Worm (Caenorhabditis elegans) whole organism, mixed stage, embryonic: ENCODE results near the gene fkb-1.
A peak's percentile ranks its signal among the peaks of the same experiment; 100 is the strongest.

Experiments used
- M03D4.4 ChIP-seq: sonication (generic microtip); optimal IDR thresholded peaks from 2 replicates; lab custom pipeline; 2017; ENCODE audit warnings: mild to moderate bottlenecking, missing genetic modification characterization, missing compliant biosample characterization
- bed-3 ChIP-seq: fragments of 200-800 bp; sonication (Bioruptor generic); optimal IDR thresholded peaks from 3 replicates; lab custom pipeline; 2018; ENCODE audit warnings: mild to moderate bottlenecking, missing genetic modification characterization, moderate library complexity, missing compliant biosample characterization
- blmp-1 ChIP-seq: fragments of 150-350 bp; optimal IDR thresholded peaks from 2 replicates; lab custom pipeline; 2014; ENCODE audit warnings: missing biosample characterization, missing genetic modification characterization
- ceh-39 ChIP-seq: fragments of 150-350 bp; optimal IDR thresholded peaks from 2 replicates; lab custom pipeline; 2014; ENCODE audit warnings: missing biosample characterization, missing genetic modification characterization
- ceh-43 ChIP-seq: fragments of 200-800 bp; sonication (Bioruptor generic); optimal IDR thresholded peaks from 2 replicates; lab custom pipeline; 2018; ENCODE audit warnings: mild to moderate bottlenecking, missing genetic modification characterization, moderate library complexity, missing compliant biosample characterization
- ceh-83 ChIP-seq: fragments of 200-800 bp; sonication (Bioruptor generic); optimal IDR thresholded peaks from 2 replicates; lab custom pipeline; 2018; ENCODE audit warnings: mild to moderate bottlenecking, missing genetic modification characterization, missing compliant biosample characterization
- ces-1 ChIP-seq: fragments of 150-350 bp; optimal IDR thresholded peaks from 2 replicates; lab custom pipeline; 2014; ENCODE audit warnings: missing biosample characterization, missing genetic modification reagents, missing genetic modification characterization
- cnd-1 ChIP-seq: fragments of 200-800 bp; sonication (Bioruptor generic); optimal IDR thresholded peaks from 2 replicates; lab custom pipeline; 2018; ENCODE audit warnings: mild to moderate bottlenecking, missing genetic modification characterization, missing compliant biosample characterization
- drap-1 ChIP-seq: fragments of 200-800 bp; sonication (Bioruptor generic); optimal IDR thresholded peaks from 3 replicates; lab custom pipeline; 2018; ENCODE audit warnings: mild to moderate bottlenecking, missing genetic modification characterization, missing compliant biosample characterization
- elt-1 ChIP-seq: sonication (generic microtip); optimal IDR thresholded peaks from 2 replicates; lab custom pipeline; 2017; ENCODE audit warnings: missing genetic modification characterization, mild to moderate bottlenecking, missing compliant biosample characterization, antibody characterized with exemption, moderate library complexity, borderline replicate concordance; ENCODE audit not compliant: insufficient read depth
- elt-3 ChIP-seq: fragments of 150-350 bp; optimal IDR thresholded peaks from 2 replicates; lab custom pipeline; 2014; ENCODE audit warnings: missing biosample characterization, missing genetic modification characterization
- flh-1 ChIP-seq: fragments of 200-800 bp; sonication (Bioruptor generic); optimal IDR thresholded peaks from 2 replicates; lab custom pipeline; 2018; ENCODE audit warnings: mild to moderate bottlenecking, missing genetic modification characterization, moderate library complexity, missing compliant biosample characterization
- ham-2 ChIP-seq: fragments of 200-800 bp; sonication (Bioruptor generic); optimal IDR thresholded peaks from 2 replicates; lab custom pipeline; 2018; ENCODE audit warnings: mild to moderate bottlenecking, missing genetic modification characterization, missing compliant biosample characterization
- hlh-1 ChIP-seq: fragments of 150-350 bp; optimal IDR thresholded peaks from 2 replicates; lab custom pipeline; 2014; ENCODE audit warnings: missing biosample characterization, missing genetic modification reagents, missing genetic modification characterization
- lin-13 ChIP-seq: fragments of 150-350 bp; optimal IDR thresholded peaks from 2 replicates; lab custom pipeline; 2014; ENCODE audit warnings: missing biosample characterization, missing genetic modification characterization
- lin-32 ChIP-seq: fragments of 200-800 bp; sonication (Bioruptor generic); optimal IDR thresholded peaks from 2 replicates; lab custom pipeline; 2018; ENCODE audit warnings: mild to moderate bottlenecking, missing genetic modification characterization, missing compliant biosample characterization
- lsy-2 ChIP-seq: fragments of 150-350 bp; optimal IDR thresholded peaks from 2 replicates; lab custom pipeline; 2014; ENCODE audit warnings: missing biosample characterization, missing genetic modification characterization
- mab-5 ChIP-seq: fragments of 150-350 bp; optimal IDR thresholded peaks from 2 replicates; lab custom pipeline; 2014; ENCODE audit warnings: missing biosample characterization, missing genetic modification characterization
- mep-1 ChIP-seq: fragments of 150-350 bp; optimal IDR thresholded peaks from 2 replicates; lab custom pipeline; 2017; ENCODE audit warnings: missing biosample characterization, missing genetic modification reagents, missing genetic modification characterization, inconsistent platforms
- mls-2 ChIP-seq: sonication (generic microtip); optimal IDR thresholded peaks from 2 replicates; lab custom pipeline; 2016; ENCODE audit warnings: mild to moderate bottlenecking, missing genetic modification characterization, moderate library complexity, missing compliant biosample characterization
- nhr-12 ChIP-seq: fragments of 150-350 bp; optimal IDR thresholded peaks from 2 replicates; lab custom pipeline; 2014; ENCODE audit warnings: missing biosample characterization, missing genetic modification characterization
- nhr-2 ChIP-seq: fragments of 150-350 bp; optimal IDR thresholded peaks from 2 replicates; lab custom pipeline; 2014; ENCODE audit warnings: missing biosample characterization, missing genetic modification characterization
- nhr-237 ChIP-seq: fragments of 150-350 bp; optimal IDR thresholded peaks from 2 replicates; lab custom pipeline; 2014; ENCODE audit warnings: missing biosample characterization, missing genetic modification characterization
- nhr-28 ChIP-seq: fragments of 150-350 bp; optimal IDR thresholded peaks from 2 replicates; lab custom pipeline; 2014; ENCODE audit warnings: missing biosample characterization, missing genetic modification characterization
- nhr-76 ChIP-seq: sonication (generic microtip); optimal IDR thresholded peaks from 2 replicates; lab custom pipeline; 2017; ENCODE audit warnings: missing biosample characterization, missing genetic modification characterization
- pha-4 ChIP-seq: fragments of 150-350 bp; optimal IDR thresholded peaks from 2 replicates; lab custom pipeline; 2018; ENCODE audit warnings: missing biosample characterization, missing genetic modification reagents, missing genetic modification characterization
- sem-2 ChIP-seq: fragments of 200-800 bp; sonication (Bioruptor generic); optimal IDR thresholded peaks from 2 replicates; lab custom pipeline; 2018; ENCODE audit warnings: mild to moderate bottlenecking, missing genetic modification characterization, missing compliant biosample characterization
- snpc-4 ChIP-seq: fragments of 150-350 bp; optimal IDR thresholded peaks from 2 replicates; lab custom pipeline; 2014; ENCODE audit warnings: missing biosample characterization, missing genetic modification characterization
- sptf-1 ChIP-seq: sonication (generic microtip); optimal IDR thresholded peaks from 2 replicates; lab custom pipeline; 2017; ENCODE audit warnings: mild to moderate bottlenecking, missing genetic modification characterization, moderate library complexity, missing compliant biosample characterization
- tbx-8 ChIP-seq: fragments of 200-800 bp; sonication (Bioruptor generic); optimal IDR thresholded peaks from 2 replicates; lab custom pipeline; 2018; ENCODE audit warnings: mild to moderate bottlenecking, missing genetic modification characterization, moderate library complexity, missing compliant biosample characterization
- unc-120 ChIP-seq: sonication (generic microtip); optimal IDR thresholded peaks from 2 replicates; lab custom pipeline; 2017; ENCODE audit warnings: missing genetic modification characterization, missing compliant biosample characterization; ENCODE audit not compliant: poor library complexity, severe bottlenecking
- unc-39 ChIP-seq: fragments of 150-350 bp; optimal IDR thresholded peaks from 2 replicates; lab custom pipeline; 2014; ENCODE audit warnings: missing biosample characterization, missing genetic modification characterization
- unc-62 ChIP-seq: fragments of 150-350 bp; optimal IDR thresholded peaks from 2 replicates; lab custom pipeline; 2014; ENCODE audit warnings: missing biosample characterization, missing genetic modification reagents, missing genetic modification characterization
- zip-8 ChIP-seq: fragments of 150-350 bp; optimal IDR thresholded peaks from 2 replicates; lab custom pipeline; 2014; ENCODE audit warnings: missing biosample characterization, missing genetic modification characterization
- ztf-11 ChIP-seq: fragments of 150-350 bp; optimal IDR thresholded peaks from 2 replicates; lab custom pipeline; 2014; ENCODE audit warnings: missing biosample characterization, missing genetic modification characterization

Gene fkb-1

DNA sequence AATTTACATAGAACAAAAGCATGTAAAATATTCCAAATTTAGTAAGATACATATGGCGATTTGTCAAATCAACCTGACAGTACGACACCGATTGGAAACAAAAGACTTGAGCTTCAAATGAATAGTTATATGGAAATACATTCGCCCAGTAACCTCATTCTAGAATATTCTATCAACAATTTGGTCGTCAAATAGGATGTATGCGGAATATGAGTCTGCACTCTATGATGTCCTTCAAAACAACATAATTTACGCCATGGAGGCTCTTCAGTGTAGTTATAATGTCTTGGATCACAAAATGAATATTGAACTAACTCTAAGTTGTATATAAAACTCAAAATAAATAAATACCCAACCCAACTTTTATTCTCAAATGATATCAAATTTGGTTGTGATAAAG, 9.7 kb upstream of the fkb-1 start:
- TF ChIP-seq lin-32 = no peak
- peak; percentile 44 for TF ChIP-seq ces-1
- peak; percentile 7 for TF ChIP-seq pha-4 (tag; lab: Kevin White, UChicago)
- TF ChIP-seq ceh-39 (tag; lab: Kevin White, UChicago) = peak; percentile 35

DNA sequence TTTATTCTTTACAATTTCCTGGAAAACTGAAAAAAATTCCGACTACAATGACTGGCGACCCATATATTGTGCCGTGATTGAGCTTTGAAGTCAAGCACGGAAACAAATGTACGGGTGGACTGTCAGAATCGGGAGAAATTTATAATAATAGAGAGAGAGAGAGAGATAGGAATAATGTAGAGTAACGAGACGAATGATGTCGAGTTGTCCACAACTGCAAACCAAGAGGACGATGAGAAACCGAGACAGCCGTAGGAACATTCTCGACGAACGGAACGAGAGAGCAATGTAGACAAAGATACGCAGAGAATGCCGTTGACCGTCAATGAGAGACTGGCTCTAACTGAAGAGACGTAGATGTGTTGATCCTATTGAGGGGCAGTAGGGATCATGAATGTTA, 8.8 kb upstream of the fkb-1 start:
- TF ChIP-seq nhr-2 = no peak
- no peak for TF ChIP-seq nhr-76 (tag; lab: Kevin White, UChicago)
- TF ChIP-seq cnd-1 = peak; percentile 35
- TF ChIP-seq unc-39 (tag; lab: Kevin White, UChicago) = no peak
- TF ChIP-seq snpc-4 (tag; lab: Kevin White, UChicago) = no peak
- no peak for TF ChIP-seq ceh-43 (GFP tag; lab: Kevin White, UChicago)
- TF ChIP-seq pha-4 (tag; lab: Kevin White, UChicago) = peak; percentile 97
- TF ChIP-seq lsy-2 = peak; percentile 71
- no peak for TF ChIP-seq ham-2 (GFP tag; lab: Kevin White, UChicago)
- TF ChIP-seq lin-32 = peak; percentile 5
- peak; percentile 6 for TF ChIP-seq hlh-1 (tag; lab: Kevin White, UChicago)
- TF ChIP-seq ceh-83 (GFP tag; lab: Kevin White, UChicago) = no peak
- TF ChIP-seq ceh-39 (tag; lab: Kevin White, UChicago) = peak; percentile 69
- peak; percentile 23 for TF ChIP-seq M03D4.4
- TF ChIP-seq mab-5 = no peak
- no peak for TF ChIP-seq zip-8 (tag; lab: Kevin White, UChicago)
- no peak for TF ChIP-seq nhr-28 (tag; lab: Kevin White, UChicago)
- TF ChIP-seq lin-13 (tag; lab: Kevin White, UChicago) = peak; percentile 90
- no peak for TF ChIP-seq tbx-8 (GFP tag; lab: Kevin White, UChicago)
- no peak for TF ChIP-seq bed-3
- no peak for TF ChIP-seq flh-1 (GFP tag; lab: Kevin White, UChicago)
- no peak for TF ChIP-seq sptf-1 (tag; lab: Kevin White, UChicago)
- TF ChIP-seq ztf-11 (tag; lab: Kevin White, UChicago) = no peak
- peak; percentile 98 for TF ChIP-seq unc-62 (GFP tag; lab: Kevin White, UChicago)
- TF ChIP-seq nhr-237 = no peak
- no peak for TF ChIP-seq nhr-12
- no peak for TF ChIP-seq blmp-1 (tag; lab: Kevin White, UChicago)
- peak; percentile 1 for TF ChIP-seq drap-1
- no peak for TF ChIP-seq sem-2
- peak; percentile 84 for TF ChIP-seq mls-2 (tag; lab: Kevin White, UChicago)
- peak; percentile 80 for TF ChIP-seq mep-1
- peak; percentile 72 for TF ChIP-seq elt-1 (tag; lab: Kevin White, UChicago)
- peak; percentile 38 for TF ChIP-seq elt-3 (tag; lab: Kevin White, UChicago)
- TF ChIP-seq unc-120 = peak; percentile 42
- peak; percentile 72 for TF ChIP-seq ces-1

DNA sequence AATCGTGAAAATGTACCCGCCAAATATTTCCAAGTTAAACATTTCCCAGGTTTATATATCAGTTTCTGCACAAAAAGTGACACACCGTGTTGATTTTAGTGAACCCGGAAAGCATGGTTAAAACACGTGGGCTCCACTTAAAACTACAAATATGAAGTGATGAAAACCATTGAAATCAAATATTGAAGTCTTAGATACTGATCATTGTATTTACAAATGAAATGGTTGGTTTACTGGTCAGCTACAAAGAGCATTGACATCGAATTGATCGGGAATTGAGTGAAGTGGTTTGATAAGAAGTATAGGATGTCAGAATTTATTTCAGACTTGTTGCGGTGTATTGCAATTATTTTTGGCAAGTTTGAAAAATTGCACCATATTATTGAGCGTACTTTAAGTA, 7.0 kb upstream of the fkb-1 start, which contains the start of gene hrg-5:
Gene hrg-5 (minus strand): TSS at position 17 of the 400 bp plus-strand sequence.
- TF ChIP-seq ceh-39 (tag; lab: Kevin White, UChicago) (no peak), tbx-8 (GFP tag; lab: Kevin White, UChicago) (no peak), flh-1 (GFP tag; lab: Kevin White, UChicago) (no peak), ceh-43 (GFP tag; lab: Kevin White, UChicago) (no peak), cnd-1 (no peak), lin-32 (no peak), ham-2 (GFP tag; lab: Kevin White, UChicago) (no peak), M03D4.4 (no peak), mab-5 (no peak), sptf-1 (tag; lab: Kevin White, UChicago) (no peak), elt-3 (tag; lab: Kevin White, UChicago) (no peak), lsy-2 (no peak), ztf-11 (tag; lab: Kevin White, UChicago) (no peak), pha-4 (tag; lab: Kevin White, UChicago) (no peak), nhr-2 (no peak), zip-8 (tag; lab: Kevin White, UChicago) (no peak), bed-3 (no peak), mep-1 (no peak)
- TF ChIP-seq, all 35 proteins: peak for 0

DNA sequence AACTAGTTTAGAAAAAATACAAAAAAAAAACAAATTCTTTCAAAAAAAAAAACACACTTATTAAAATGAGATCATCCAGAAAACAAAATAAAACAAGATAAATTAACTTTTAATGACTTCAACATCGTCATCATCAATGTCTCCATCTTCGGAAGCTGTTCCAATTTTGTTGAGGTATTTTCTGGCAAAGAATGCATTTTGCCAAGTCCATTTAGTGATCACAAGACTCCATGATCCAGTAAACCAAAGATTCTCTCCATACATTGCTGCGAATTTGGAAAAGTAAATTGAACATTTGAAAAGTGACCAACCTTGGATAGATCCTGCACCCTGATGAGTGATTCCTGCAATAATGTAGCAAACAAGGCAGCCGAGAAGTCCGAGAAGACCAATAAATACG, 6.3 kb upstream of the fkb-1 start:
- no peak for TF ChIP-seq cnd-1
- TF ChIP-seq elt-3 (tag; lab: Kevin White, UChicago) = no peak
- TF ChIP-seq pha-4 (tag; lab: Kevin White, UChicago) = no peak
- no peak for TF ChIP-seq blmp-1 (tag; lab: Kevin White, UChicago)
- no peak for TF ChIP-seq nhr-2
- TF ChIP-seq nhr-12 = no peak
- TF ChIP-seq lsy-2 = no peak
- TF ChIP-seq mep-1 = no peak
- TF ChIP-seq ceh-43 (GFP tag; lab: Kevin White, UChicago) = no peak
- no peak for TF ChIP-seq unc-62 (GFP tag; lab: Kevin White, UChicago)
- no peak for TF ChIP-seq ces-1
- TF ChIP-seq mab-5 = no peak
- no peak for TF ChIP-seq tbx-8 (GFP tag; lab: Kevin White, UChicago)
- TF ChIP-seq ham-2 (GFP tag; lab: Kevin White, UChicago) = no peak
- TF ChIP-seq zip-8 (tag; lab: Kevin White, UChicago) = no peak
- TF ChIP-seq bed-3 = no peak
- no peak for TF ChIP-seq hlh-1 (tag; lab: Kevin White, UChicago)
- no peak for TF ChIP-seq M03D4.4
